Fruit fly (Drosophila melanogaster): Measurements from ENCODE around the gene Hira.

The Hira gene

DNA sequence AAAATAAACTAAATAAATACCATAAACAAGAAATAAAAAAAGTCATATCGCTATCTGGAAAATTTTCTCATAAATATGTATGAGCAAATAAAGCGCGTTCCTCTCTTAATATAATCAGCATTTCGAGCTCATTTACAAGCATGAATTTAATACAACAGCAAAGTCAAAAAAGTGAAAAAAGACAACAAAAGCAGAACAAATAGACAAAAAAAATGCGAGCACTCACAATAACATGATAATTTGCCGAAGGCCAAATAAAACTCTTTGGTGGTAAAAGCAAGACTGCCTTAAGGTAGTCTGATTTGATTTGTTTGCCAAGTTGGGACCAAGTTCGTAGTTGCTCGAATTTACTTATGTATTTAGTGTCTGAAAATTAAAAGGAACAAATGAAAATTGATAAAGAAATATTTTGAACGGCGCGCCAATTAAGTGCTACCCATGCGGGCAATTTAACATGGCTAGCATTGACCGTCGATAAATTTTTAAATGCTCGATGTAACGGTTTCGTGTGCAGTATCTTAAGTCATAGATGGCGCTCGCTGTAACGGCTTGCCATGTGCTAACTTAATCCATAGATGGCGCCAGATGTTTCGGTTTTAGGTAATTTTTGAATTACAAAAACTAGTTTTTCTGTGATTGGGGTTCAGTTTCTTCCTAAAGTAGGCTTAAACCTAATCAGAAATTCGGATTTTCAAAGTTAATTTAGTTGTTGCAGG lies 11.3 kb upstream of the Hira start (continued):
- peak; percentile 7 for TF ChIP-seq CG12155 (GFP tag; optimal IDR thresholded peaks at IDR 0.05)
- no peak for TF ChIP-seq Dad (GFP tag; optimal IDR thresholded peaks at IDR 0.05)
- peak; percentile 38 for TF ChIP-seq CG11504 (tag; optimal IDR thresholded peaks at IDR 0.05)
- no peak for TF ChIP-seq Vsx1 (GFP tag; optimal IDR thresholded peaks at IDR 0.05)
- TF ChIP-seq Lhr (GFP tag; optimal IDR thresholded peaks at IDR 0.05) = peak; percentile 77
- no peak for TF ChIP-seq CG7928 (GFP tag; optimal IDR thresholded peaks at IDR 0.05)
- no peak for TF ChIP-seq CG11723 (GFP tag; optimal IDR thresholded peaks at IDR 0.05)
- TF ChIP-seq CkIIα-i1 (GFP tag; IDR thresholded peaks at IDR 0.05) = no peak
- peak; percentile 38; the same call in 1 of the 2 replicates for TF ChIP-seq vvl (GFP tag; IDR thresholded peaks at IDR 0.05)
- TF ChIP-seq tap (tag; optimal IDR thresholded peaks at IDR 0.05) = no peak
- TF ChIP-seq CG13894 (tag; optimal IDR thresholded peaks at IDR 0.05) = peak; percentile 52
- peak; percentile 75 for TF ChIP-seq CG33213 (GFP tag; optimal IDR thresholded peaks at IDR 0.05)
- no peak for TF ChIP-seq ab (GFP tag; optimal IDR thresholded peaks at IDR 0.05)
- TF ChIP-seq B-H2 (GFP tag; optimal IDR thresholded peaks at IDR 0.05) = peak; percentile 1
- no peak for TF ChIP-seq CG7786 (GFP tag; optimal IDR thresholded peaks at IDR 0.05)
- TF ChIP-seq CG15479 (GFP tag; optimal IDR thresholded peaks at IDR 0.05) = no peak
- TF ChIP-seq CG5245 (GFP tag; optimal IDR thresholded peaks at IDR 0.05) = peak; percentile 39
- TF ChIP-seq run (tag; optimal IDR thresholded peaks at IDR 0.05) = no peak
- peak; percentile 14 for TF ChIP-seq Fer3 (tag; optimal IDR thresholded peaks at IDR 0.05)
- TF ChIP-seq gro (GFP tag; optimal IDR thresholded peaks at IDR 0.05) = no peak
- no peak for TF ChIP-seq Side (GFP tag; optimal IDR thresholded peaks at IDR 0.05)
- no peak for TF ChIP-seq dimm (GFP tag; IDR thresholded peaks at IDR 0.05)
- no peak for TF ChIP-seq CG12104 (GFP tag; optimal IDR thresholded peaks at IDR 0.05)
- TF ChIP-seq Nf-YB (GFP tag; optimal IDR thresholded peaks at IDR 0.05) = no peak
- TF ChIP-seq CG15269 (tag; optimal IDR thresholded peaks at IDR 0.05) = no peak
- TF ChIP-seq Poxn (GFP tag; IDR thresholded peaks at IDR 0.05) = no peak
- peak; percentile 74 for TF ChIP-seq sens (GFP tag)
- peak; percentile 69 for TF ChIP-seq Dref (GFP tag; IDR thresholded peaks at IDR 0.05)
- TF ChIP-seq CG6254 (GFP tag; optimal IDR thresholded peaks at IDR 0.05) = no peak
- TF ChIP-seq CG4404 (GFP tag; IDR thresholded peaks at IDR 0.05) = no peak
- TF ChIP-seq CG1832 (GFP tag; optimal IDR thresholded peaks at IDR 0.05) = no peak
- no peak for TF ChIP-seq fu2 (GFP tag; optimal IDR thresholded peaks at IDR 0.05)
- TF ChIP-seq CG9876 (GFP tag; optimal IDR thresholded peaks at IDR 0.05) = peak; percentile 8
- no peak for TF ChIP-seq kni (GFP tag; optimal IDR thresholded peaks at IDR 0.05)
- TF ChIP-seq slou (GFP tag; optimal IDR thresholded peaks at IDR 0.05) = no peak
- TF ChIP-seq ewg (GFP tag; optimal IDR thresholded peaks at IDR 0.05) = no peak
- peak; percentile 37; the same call in 1 of the 3 replicates for TF ChIP-seq CG6791 (GFP tag; IDR thresholded peaks at IDR 0.05; ENCODE audit: partially characterized antibody)
- TF ChIP-seq CG5180 (GFP tag; optimal IDR thresholded peaks at IDR 0.05) = peak; percentile 7
- TF ChIP-seq CG7357 (GFP tag; IDR thresholded peaks at IDR 0.05) = no peak
- no peak for TF ChIP-seq Hmx (GFP tag; optimal IDR thresholded peaks at IDR 0.05)
- TF ChIP-seq Sox102F (GFP tag; optimal IDR thresholded peaks at IDR 0.05) = peak; percentile 31
- peak; percentile 45 for TF ChIP-seq CG10462 (GFP tag; optimal IDR thresholded peaks at IDR 0.05)
- no peak for TF ChIP-seq fd96Cb (tag; optimal IDR thresholded peaks at IDR 0.05)
- no peak for TF ChIP-seq trh (GFP tag; optimal IDR thresholded peaks at IDR 0.05)
- no peak for TF ChIP-seq her (GFP tag; optimal IDR thresholded peaks at IDR 0.05)
- TF ChIP-seq Hey (tag; optimal IDR thresholded peaks at IDR 0.05) = no peak
- TF ChIP-seq Oli (tag; optimal IDR thresholded peaks at IDR 0.05) = no peak
- no peak for TF ChIP-seq schlank (tag; optimal IDR thresholded peaks at IDR 0.05)
- no peak for TF ChIP-seq Asciz (GFP tag; optimal IDR thresholded peaks at IDR 0.05)
- TF ChIP-seq HmgD (GFP tag; optimal IDR thresholded peaks at IDR 0.05) = peak; percentile 60
